Fruit fly (Drosophila melanogaster): ENCODE measurements around the gene Dcr-1.

Gene Dcr-1

dm6 chr3R:22686336-22686874, 54.5 kb downstream of the Dcr-1 start, which contains the start of the genes Gclm and CG17625 (continued):
- peak; percentile 37; the same call in 1 of the 3 replicates for TF ChIP-seq jigr1 (GFP tag; IDR thresholded peaks at IDR 0.05)
- no peak; the same call in 1 of the 2 replicates for TF ChIP-seq wor (GFP tag; IDR thresholded peaks at IDR 0.05)
- no peak for TF ChIP-seq CG11723 (GFP tag; optimal IDR thresholded peaks at IDR 0.05)
- peak; percentile 81 for TF ChIP-seq sob (GFP tag; IDR thresholded peaks at IDR 0.05)
- TF ChIP-seq HmgD (GFP tag; optimal IDR thresholded peaks at IDR 0.05), result peak; percentile 25
- peak; percentile 60 for TF ChIP-seq CG10366 (GFP tag; IDR thresholded peaks at IDR 0.05)
- TF ChIP-seq CG8388 (GFP tag; optimal IDR thresholded peaks at IDR 0.05), result peak; percentile 38
- peak; percentile 4 for TF ChIP-seq CG12942 (GFP tag; optimal IDR thresholded peaks at IDR 0.05)
- TF ChIP-seq Hand (GFP tag; optimal IDR thresholded peaks at IDR 0.05), result peak; percentile 25
- peak; percentile 50; the same call in 1 of the 2 replicates for TF ChIP-seq esg (GFP tag; conservative IDR thresholded peaks at IDR 0.05)
- no peak for TF ChIP-seq CG11247 (GFP tag; IDR thresholded peaks at IDR 0.05)
- TF ChIP-seq mam (GFP tag; optimal IDR thresholded peaks at IDR 0.05), result peak; percentile 46
- TF ChIP-seq cas (GFP tag; IDR thresholded peaks at IDR 0.05), result no peak
- peak; percentile 66 for TF ChIP-seq CHES-1-like (GFP tag; optimal IDR thresholded peaks at IDR 0.05)
- peak; percentile 27; the same call in 1 of the 2 replicates for TF ChIP-seq CG7372 (GFP tag; IDR thresholded peaks at IDR 0.05)
- TF ChIP-seq bsh (GFP tag; optimal IDR thresholded peaks at IDR 0.05), result peak; percentile 46 to 55
- no peak for TF ChIP-seq slp2 (GFP tag; optimal IDR thresholded peaks at IDR 0.05)
- peak; percentile 21 for TF ChIP-seq Vsx1 (GFP tag; optimal IDR thresholded peaks at IDR 0.05)
- TF ChIP-seq CG9609 (GFP tag; optimal IDR thresholded peaks at IDR 0.05), result peak; percentile 8
- peak; percentile 14 for TF ChIP-seq ems (GFP tag; optimal IDR thresholded peaks at IDR 0.05)
- peak; percentile 58 for TF ChIP-seq trem (tag; optimal IDR thresholded peaks at IDR 0.05)
- TF ChIP-seq dmrt11E (tag; optimal IDR thresholded peaks at IDR 0.05), result peak; percentile 38
- TF ChIP-seq salm (tag; optimal IDR thresholded peaks at IDR 0.05), result no peak
- peak; percentile 34 for TF ChIP-seq CG1602 (GFP tag; optimal IDR thresholded peaks at IDR 0.05)
- TF ChIP-seq pzg (GFP tag; optimal IDR thresholded peaks at IDR 0.05), result peak; percentile 82
- TF ChIP-seq YL-1 (GFP tag; optimal IDR thresholded peaks at IDR 0.05), result peak; percentile 64
- peak; percentile 82 for TF ChIP-seq vvl (GFP tag; IDR thresholded peaks at IDR 0.05)
- peak; percentile 52 for TF ChIP-seq bab2 (GFP tag; optimal IDR thresholded peaks at IDR 0.05)
- TF ChIP-seq luna (GFP tag; optimal IDR thresholded peaks at IDR 0.05), result no peak
- peak; percentile 53 for TF ChIP-seq tap (tag; optimal IDR thresholded peaks at IDR 0.05)
- TF ChIP-seq onecut (GFP tag; IDR thresholded peaks at IDR 0.05), result no peak
- peak; percentile 80 for TF ChIP-seq CG1603 (tag; optimal IDR thresholded peaks at IDR 0.05)
- TF ChIP-seq Doc3 (GFP tag; IDR thresholded peaks at IDR 0.05; ENCODE audit: partially characterized antibody), result peak; percentile 41; the same call in 1 of the 3 replicates
- no peak for TF ChIP-seq Atf6 (GFP tag; IDR thresholded peaks at IDR 0.05)
- peak; percentile 85 for TF ChIP-seq CG9932 (GFP tag; IDR thresholded peaks at IDR 0.05)
- TF ChIP-seq BEAF-32 (GFP tag; optimal IDR thresholded peaks at IDR 0.05), result peak; percentile 81
- peak; percentile 69 for TF ChIP-seq Ets65A (GFP tag)
- TF ChIP-seq zfh1 (GFP tag; IDR thresholded peaks at IDR 0.05), result peak; percentile 38; the same call in 1 of the 3 replicates
- TF ChIP-seq kah (GFP tag; optimal IDR thresholded peaks at IDR 0.05), result peak; percentile 57
- TF ChIP-seq Fer2 (tag; optimal IDR thresholded peaks at IDR 0.05), result no peak
- TF ChIP-seq CG18619 (GFP tag; optimal IDR thresholded peaks at IDR 0.05), result peak; percentile 45
- TF ChIP-seq Scr (GFP tag; IDR thresholded peaks at IDR 0.05; ENCODE audit: partially characterized antibody), result peak; percentile 76
- peak; percentile 50 for TF ChIP-seq Hsf (GFP tag; optimal IDR thresholded peaks at IDR 0.05)
- TF ChIP-seq gsb (GFP tag; IDR thresholded peaks at IDR 0.05), result 0 out of 2 replicates have a peak, but pooled peaks have one; percentile 32
- TF ChIP-seq sug (tag; optimal IDR thresholded peaks at IDR 0.05), result peak; percentile 76
- no peak for TF ChIP-seq CkIIα-i1 (GFP tag; IDR thresholded peaks at IDR 0.05)
- TF ChIP-seq Mrtf (GFP tag; IDR thresholded peaks at IDR 0.05), result peak; percentile 33; the same call in 1 of the 3 replicates
- peak; percentile 50 for TF ChIP-seq CG3995 (GFP tag; optimal IDR thresholded peaks at IDR 0.05)
- no peak for TF ChIP-seq CG10565 (GFP tag; optimal IDR thresholded peaks at IDR 0.05)
- peak; percentile 75 for TF ChIP-seq Abd-B (GFP tag; optimal IDR thresholded peaks at IDR 0.05)
